Worm (Caenorhabditis elegans): ENCODE results near the gene scl-21.

The scl-21 gene

DNA sequence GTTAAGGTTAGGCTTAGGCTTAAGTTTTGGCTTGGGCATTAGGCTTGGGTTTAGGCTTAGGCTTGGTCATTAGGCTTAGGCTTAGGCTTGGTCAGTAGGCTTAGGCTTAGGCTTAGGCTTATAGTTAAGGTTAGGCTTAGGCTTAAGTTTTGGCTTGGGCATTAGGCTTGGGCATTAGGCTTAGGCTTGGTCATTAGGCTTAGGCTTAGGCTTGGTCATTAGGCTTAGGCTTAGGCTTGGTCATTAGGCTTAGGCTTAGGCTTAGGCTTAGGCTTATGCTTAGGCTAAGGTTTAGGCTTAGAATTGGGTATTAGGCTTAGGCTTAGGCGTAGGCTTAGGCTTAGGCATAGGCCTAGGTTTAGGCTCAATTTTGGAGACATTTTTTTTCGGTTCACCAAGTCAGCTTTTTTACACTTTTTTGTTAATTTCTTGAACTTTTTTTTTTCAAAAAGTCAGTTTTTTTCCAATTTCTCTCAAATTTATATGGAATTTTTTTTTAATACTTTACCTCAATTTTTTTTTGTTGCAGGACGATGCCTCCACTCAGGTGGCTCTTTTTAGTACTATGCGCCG lies 7.2 kb upstream of the scl-21 start, which contains the start of gene Y43F8B.3:
Gene Y43F8B.3, plus strand, starts transcription at position 523 of the 573 bp plus-strand sequence.
- TF ChIP-seq ceh-36 (tag; optimal IDR thresholded peaks at IDR 0.05): peak; percentile 72
- TF ChIP-seq pes-1 (GFP tag; IDR thresholded peaks at IDR 0.05): no peak

DNA sequence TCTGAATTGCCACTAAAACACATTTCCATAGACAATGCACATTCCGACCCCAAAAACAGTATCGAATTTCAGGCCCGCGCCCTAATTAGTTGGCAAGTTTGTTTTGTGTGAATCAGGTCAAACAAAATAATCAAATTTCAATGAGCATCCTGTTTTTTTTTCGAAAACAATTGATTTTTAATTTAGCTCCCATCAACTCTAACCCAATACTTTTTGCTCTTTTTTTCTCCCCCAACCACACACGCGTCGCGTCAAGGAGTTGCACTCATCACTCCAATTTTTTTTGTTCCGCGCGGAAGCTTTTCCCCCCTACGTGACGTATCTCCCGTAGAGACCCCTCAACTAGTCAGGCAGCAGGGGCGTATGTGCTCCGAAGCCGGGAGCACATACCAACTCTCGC lies 5.9 kb upstream of the scl-21 start:
- TF ChIP-seq ets-7 (tag; optimal IDR thresholded peaks at IDR 0.05) (no peak), tbx-37 (GFP tag; conservative IDR thresholded peaks at IDR 0.05) (no peak), pes-1 (GFP tag; IDR thresholded peaks at IDR 0.05) (no peak), scrt-1 (GFP tag; IDR thresholded peaks at IDR 0.05) (no peak), tbx-11 (GFP tag; IDR thresholded peaks at IDR 0.05) (no peak), hmg-4 (GFP tag; optimal IDR thresholded peaks at IDR 0.05) (no peak), hnd-1 (tag; optimal IDR thresholded peaks at IDR 0.05) (no peak), hmbx-1 (tag; optimal IDR thresholded peaks at IDR 0.05) (no peak), ceh-13 (GFP tag; optimal IDR thresholded peaks at IDR 0.05) (no peak), B0310.2 (tag; optimal IDR thresholded peaks at IDR 0.05) (no peak), aly-1 (tag; optimal IDR thresholded peaks at IDR 0.05) (no peak), F13C5.2 (tag; optimal IDR thresholded peaks at IDR 0.05) (no peak), tra-4 (tag; optimal IDR thresholded peaks at IDR 0.05) (no peak), flt-1 (GFP tag; IDR thresholded peaks at IDR 0.05) (no peak)

DNA sequence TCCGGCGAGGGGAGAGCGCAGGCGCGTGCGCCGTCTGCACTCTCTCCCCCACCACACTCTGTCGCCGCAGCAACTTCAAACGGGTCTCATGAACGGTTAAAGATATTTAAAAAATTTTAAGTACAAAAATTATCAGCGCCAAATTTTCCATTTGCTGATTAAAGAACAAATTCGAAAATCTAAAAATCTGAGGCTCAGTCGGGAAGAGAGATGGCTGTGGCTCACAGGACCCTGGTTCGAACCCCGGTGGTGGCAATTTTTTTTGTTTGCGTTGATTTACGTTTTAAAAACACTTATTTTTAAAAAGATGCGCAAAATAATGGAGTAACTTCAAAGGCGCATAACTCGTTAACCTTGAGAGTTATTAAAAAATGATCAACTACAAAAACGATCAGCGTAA lies 1.6 kb upstream of the scl-21 start:
- TF ChIP-seq tra-4 (tag; optimal IDR thresholded peaks at IDR 0.05) (no peak), sea-1 (GFP tag; conservative IDR thresholded peaks at IDR 0.05) (no peak), F13C5.2 (tag; optimal IDR thresholded peaks at IDR 0.05) (no peak), hnd-1 (tag; optimal IDR thresholded peaks at IDR 0.05) (no peak), ets-7 (tag; optimal IDR thresholded peaks at IDR 0.05) (no peak), ceh-36 (tag; optimal IDR thresholded peaks at IDR 0.05) (no peak), flt-1 (GFP tag; IDR thresholded peaks at IDR 0.05) (no peak), ama-1 (optimal IDR thresholded peaks at IDR 0.05) (no peak), tbx-37 (GFP tag; conservative IDR thresholded peaks at IDR 0.05) (no peak), hmg-4 (GFP tag; optimal IDR thresholded peaks at IDR 0.05) (no peak), ceh-13 (GFP tag; optimal IDR thresholded peaks at IDR 0.05) (no peak), B0310.2 (tag; optimal IDR thresholded peaks at IDR 0.05) (no peak), hmbx-1 (tag; optimal IDR thresholded peaks at IDR 0.05) (no peak), aly-1 (tag; optimal IDR thresholded peaks at IDR 0.05) (no peak)

DNA sequence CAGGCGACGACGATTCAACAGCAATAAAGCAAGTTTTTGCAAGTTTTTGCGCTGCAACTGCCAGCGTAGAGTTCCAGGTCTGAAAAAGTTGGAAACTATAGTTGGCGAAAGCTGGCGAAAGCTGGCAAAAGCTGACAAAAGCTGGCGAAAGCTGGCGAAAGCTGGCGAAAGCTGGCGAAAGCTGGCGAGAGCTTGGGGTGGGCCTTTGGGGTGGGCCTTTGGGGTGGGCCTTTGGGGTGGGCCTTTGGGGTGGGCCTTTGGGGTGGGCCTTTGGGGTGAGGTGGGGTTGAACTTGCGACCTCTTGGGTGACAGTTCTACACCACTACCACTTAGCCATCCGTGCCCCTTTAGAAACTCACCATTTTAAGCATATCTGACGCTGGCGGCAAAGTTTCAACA lies 342 bp downstream of the scl-21 start:
- no peak for TF ChIP-seq ceh-13 (GFP tag; optimal IDR thresholded peaks at IDR 0.05)
- TF ChIP-seq pes-1 (GFP tag; IDR thresholded peaks at IDR 0.05): no peak
- no peak for TF ChIP-seq hmg-4 (GFP tag; optimal IDR thresholded peaks at IDR 0.05)
- no peak for TF ChIP-seq tra-4 (tag; optimal IDR thresholded peaks at IDR 0.05)
- no peak for TF ChIP-seq F13C5.2 (tag; optimal IDR thresholded peaks at IDR 0.05)
- TF ChIP-seq ama-1 (optimal IDR thresholded peaks at IDR 0.05): no peak
- TF ChIP-seq tbx-11 (GFP tag; IDR thresholded peaks at IDR 0.05): no peak
- no peak for TF ChIP-seq ets-7 (tag; optimal IDR thresholded peaks at IDR 0.05)
- no peak for TF ChIP-seq aly-1 (tag; optimal IDR thresholded peaks at IDR 0.05)
- TF ChIP-seq hmbx-1 (tag; optimal IDR thresholded peaks at IDR 0.05): no peak
- no peak for TF ChIP-seq sea-1 (GFP tag; conservative IDR thresholded peaks at IDR 0.05)
- TF ChIP-seq B0310.2 (tag; optimal IDR thresholded peaks at IDR 0.05): no peak
- no peak for TF ChIP-seq scrt-1 (GFP tag; IDR thresholded peaks at IDR 0.05)
- no peak for TF ChIP-seq tbx-37 (GFP tag; conservative IDR thresholded peaks at IDR 0.05)
- no peak for TF ChIP-seq hnd-1 (tag; optimal IDR thresholded peaks at IDR 0.05)

DNA sequence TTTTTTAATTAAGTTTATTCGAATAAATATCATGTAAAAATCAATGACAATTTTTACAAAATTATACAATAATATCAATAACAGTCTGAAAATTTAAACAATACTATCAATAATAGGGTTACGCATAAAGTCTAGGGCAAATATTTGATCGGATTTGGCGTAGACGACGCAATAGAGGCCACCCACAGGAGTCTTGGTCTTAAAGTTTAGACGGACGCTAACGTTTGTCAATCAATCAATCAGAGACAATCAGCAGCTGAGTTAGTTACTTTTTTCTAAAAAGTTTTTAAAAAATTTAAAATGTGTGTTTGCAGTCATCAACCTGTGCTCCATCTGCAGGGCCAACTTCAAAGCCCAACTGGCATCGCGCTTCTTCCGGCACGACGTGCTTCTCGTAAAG lies 4.2 kb downstream of the scl-21 start, which contains the start of gene Y43F8B.29:
Gene Y43F8B.29, plus strand, starts transcription at position 301 of the 400 bp plus-strand sequence.
- no peak for TF ChIP-seq scrt-1 (GFP tag; IDR thresholded peaks at IDR 0.05)
- TF ChIP-seq flt-1 (GFP tag; IDR thresholded peaks at IDR 0.05): no peak
- TF ChIP-seq ceh-36 (tag; optimal IDR thresholded peaks at IDR 0.05): no peak
- no peak for TF ChIP-seq tbx-37 (GFP tag; conservative IDR thresholded peaks at IDR 0.05)
- TF ChIP-seq B0310.2 (tag; optimal IDR thresholded peaks at IDR 0.05): no peak
- no peak for TF ChIP-seq tra-4 (tag; optimal IDR thresholded peaks at IDR 0.05)
- TF ChIP-seq ama-1 (optimal IDR thresholded peaks at IDR 0.05): no peak
- TF ChIP-seq hmg-4 (GFP tag; optimal IDR thresholded peaks at IDR 0.05): no peak
- no peak for TF ChIP-seq tbx-11 (GFP tag; IDR thresholded peaks at IDR 0.05)
- no peak for TF ChIP-seq ets-7 (tag; optimal IDR thresholded peaks at IDR 0.05)
- no peak for TF ChIP-seq F13C5.2 (tag; optimal IDR thresholded peaks at IDR 0.05)
- TF ChIP-seq hnd-1 (tag; optimal IDR thresholded peaks at IDR 0.05): no peak
- no peak for TF ChIP-seq hmbx-1 (tag; optimal IDR thresholded peaks at IDR 0.05)
- TF ChIP-seq aly-1 (tag; optimal IDR thresholded peaks at IDR 0.05): no peak
- TF ChIP-seq pes-1 (GFP tag; IDR thresholded peaks at IDR 0.05): no peak

DNA sequence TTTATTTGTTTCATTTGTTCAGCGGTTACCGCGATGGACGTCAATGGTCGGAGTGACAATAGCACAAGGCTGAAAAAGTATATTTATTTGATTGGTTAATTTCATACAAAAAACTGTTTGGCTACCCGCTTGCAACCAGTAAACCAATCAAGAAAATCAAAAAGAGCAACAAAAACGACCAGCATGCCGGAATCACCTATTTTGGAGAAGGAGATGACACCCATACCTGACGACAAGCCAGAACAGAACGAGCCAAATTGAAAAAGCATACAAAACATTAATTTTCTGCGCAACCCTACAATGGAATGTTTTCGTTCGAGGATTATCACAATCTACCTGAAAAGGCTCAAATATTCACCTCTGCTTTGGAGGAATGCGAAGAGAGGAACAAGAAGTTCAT lies 5.0 kb downstream of the scl-21 start, which contains the start of gene Y43F8B.7:
Gene Y43F8B.7, plus strand, starts transcription at position 301 of the 400 bp plus-strand sequence.
- no peak for TF ChIP-seq tbx-11 (GFP tag; IDR thresholded peaks at IDR 0.05)
- no peak for TF ChIP-seq F13C5.2 (tag; optimal IDR thresholded peaks at IDR 0.05)
- no peak for TF ChIP-seq scrt-1 (GFP tag; IDR thresholded peaks at IDR 0.05)
- no peak for TF ChIP-seq ets-7 (tag; optimal IDR thresholded peaks at IDR 0.05)
- no peak for TF ChIP-seq ama-1 (optimal IDR thresholded peaks at IDR 0.05)
- no peak for TF ChIP-seq sea-1 (GFP tag; conservative IDR thresholded peaks at IDR 0.05)
- no peak for TF ChIP-seq aly-1 (tag; optimal IDR thresholded peaks at IDR 0.05)
- TF ChIP-seq B0310.2 (tag; optimal IDR thresholded peaks at IDR 0.05): no peak
- no peak for TF ChIP-seq ceh-13 (GFP tag; optimal IDR thresholded peaks at IDR 0.05)
- TF ChIP-seq hnd-1 (tag; optimal IDR thresholded peaks at IDR 0.05): no peak

DNA sequence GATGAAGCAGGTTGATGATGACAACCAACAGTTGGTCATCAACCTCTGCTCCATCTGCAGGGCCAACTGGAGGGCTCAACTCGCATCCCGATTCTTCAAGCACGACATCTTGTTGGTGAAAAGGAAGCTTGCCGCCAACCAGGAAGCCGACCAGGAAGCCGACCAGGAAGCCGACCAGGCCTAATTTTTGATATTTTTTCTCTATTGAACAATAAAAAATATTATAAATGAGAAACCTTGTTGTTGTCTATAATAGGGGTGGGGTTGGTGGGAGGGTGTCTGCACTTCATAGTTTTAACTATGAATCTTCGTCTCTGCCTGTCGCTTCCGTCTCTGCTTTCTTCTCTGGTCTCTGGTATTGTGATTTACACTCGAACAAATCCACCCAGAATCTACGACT lies 9.8 kb downstream of the scl-21 start, which contains the start of gene Y43F8B.18:
Gene Y43F8B.18, plus strand, starts transcription at position 301 of the 400 bp plus-strand sequence.
- TF ChIP-seq F13C5.2 (tag; optimal IDR thresholded peaks at IDR 0.05) (no peak), hmbx-1 (tag; optimal IDR thresholded peaks at IDR 0.05) (no peak), scrt-1 (GFP tag; IDR thresholded peaks at IDR 0.05) (no peak), ama-1 (optimal IDR thresholded peaks at IDR 0.05) (no peak), tbx-11 (GFP tag; IDR thresholded peaks at IDR 0.05) (no peak), ceh-13 (GFP tag; optimal IDR thresholded peaks at IDR 0.05) (no peak), pes-1 (GFP tag; IDR thresholded peaks at IDR 0.05) (no peak)
